Worm (Caenorhabditis elegans) whole organism, L3 larva: Measurements from ENCODE around the gene npr-9.

Experiments
- ZK546.5 ChIP-seq: sonication (generic microtip); optimal IDR thresholded peaks from 2 replicates; lab custom pipeline; 2017; ENCODE audit warnings: missing biosample characterization, missing genetic modification characterization
- ceh-16 ChIP-seq: sonication (generic microtip); optimal IDR thresholded peaks from 2 replicates; lab custom pipeline; 2017; ENCODE audit warnings: missing biosample characterization, missing genetic modification characterization
- ceh-82 ChIP-seq: fragments of 150-350 bp; optimal IDR thresholded peaks from 2 replicates; lab custom pipeline; 2014; ENCODE audit warnings: missing biosample characterization, missing genetic modification characterization
- ceh-9 ChIP-seq: sonication (generic microtip); optimal IDR thresholded peaks from 2 replicates; lab custom pipeline; 2018; ENCODE audit warnings: missing biosample characterization, missing genetic modification characterization
- egl-27 ChIP-seq: sonication (generic microtip); optimal IDR thresholded peaks from 4 replicates; lab custom pipeline; 2017; ENCODE audit warnings: missing biosample characterization, missing genetic modification reagents, missing genetic modification characterization
- egl-5 ChIP-seq: fragments of 150-350 bp; optimal IDR thresholded peaks from 2 replicates; lab custom pipeline; 2017; ENCODE audit warnings: missing biosample characterization, missing genetic modification reagents, missing genetic modification characterization, inconsistent platforms
- elt-2 ChIP-seq: sonication (generic microtip); optimal IDR thresholded peaks from 2 replicates; lab custom pipeline; 2016; ENCODE audit warnings: missing genetic modification reagents, mild to moderate bottlenecking, missing genetic modification characterization, missing compliant biosample characterization
- eor-1 ChIP-seq, 2 experiments: fragments of 150-350 bp; optimal IDR thresholded peaks; 2 replicates each; lab custom pipeline; 2014 to 2018; ENCODE audit warnings: missing biosample characterization in 2 of 2, missing genetic modification characterization in 2 of 2
- fkh-2 ChIP-seq: fragments of 150-350 bp; optimal IDR thresholded peaks from 2 replicates; lab custom pipeline; 2014; ENCODE audit warnings: missing biosample characterization, missing genetic modification reagents, missing genetic modification characterization
- fos-1 ChIP-seq: fragments of 150-350 bp; optimal IDR thresholded peaks from 2 replicates; lab custom pipeline; 2014; ENCODE audit warnings: missing biosample characterization, missing genetic modification characterization
- hmg-11 ChIP-seq: sonication (generic microtip); optimal IDR thresholded peaks from 2 replicates; lab custom pipeline; 2016; ENCODE audit warnings: missing genetic modification characterization, missing compliant biosample characterization
- lin-15B ChIP-seq: fragments of 150-350 bp; optimal IDR thresholded peaks from 2 replicates; lab custom pipeline; 2014; ENCODE audit warnings: missing biosample characterization, missing genetic modification characterization
- lin-39 ChIP-seq: fragments of 150-350 bp; optimal IDR thresholded peaks from 2 replicates; lab custom pipeline; 2018; ENCODE audit warnings: missing biosample characterization, missing genetic modification reagents, missing genetic modification characterization
- mdl-1 ChIP-seq: fragments of 150-350 bp; optimal IDR thresholded peaks from 2 replicates; lab custom pipeline; 2014; ENCODE audit warnings: missing biosample characterization, missing genetic modification characterization
- mml-1 ChIP-seq: fragments of 150-350 bp; sonication (generic microtip); optimal IDR thresholded peaks from 3 replicates; lab custom pipeline; 2014; ENCODE audit warnings: missing biosample characterization, missing genetic modification characterization
- nhr-11 ChIP-seq: fragments of 150-350 bp; optimal IDR thresholded peaks from 2 replicates; lab custom pipeline; 2014; ENCODE audit warnings: missing biosample characterization, missing genetic modification characterization
- nhr-23 ChIP-seq: fragments of 150-350 bp; optimal IDR thresholded peaks from 2 replicates; lab custom pipeline; 2014; ENCODE audit warnings: missing biosample characterization, missing genetic modification reagents, missing genetic modification characterization
- nhr-28 ChIP-seq: fragments of 150-350 bp; optimal IDR thresholded peaks from 2 replicates; lab custom pipeline; 2014; ENCODE audit warnings: missing biosample characterization, missing genetic modification characterization
- nhr-43 ChIP-seq: sonication (generic microtip); optimal IDR thresholded peaks from 2 replicates; lab custom pipeline; 2016; ENCODE audit warnings: mild to moderate bottlenecking, missing genetic modification characterization, missing compliant biosample characterization; ENCODE audit not compliant: poor library complexity, severe bottlenecking
- nhr-67 ChIP-seq: fragments of 150-350 bp; optimal IDR thresholded peaks from 2 replicates; lab custom pipeline; 2014; ENCODE audit warnings: missing biosample characterization, missing genetic modification characterization
- nhr-76 ChIP-seq: fragments of 150-350 bp; sonication (generic microtip); optimal IDR thresholded peaks from 5 replicates; lab custom pipeline; 2014; ENCODE audit warnings: missing biosample characterization, missing genetic modification characterization
- nhr-77 ChIP-seq: fragments of 150-350 bp; optimal IDR thresholded peaks from 2 replicates; lab custom pipeline; 2014; ENCODE audit warnings: missing biosample characterization, missing genetic modification characterization
- pha-4 ChIP-seq: fragments of 150-350 bp; optimal IDR thresholded peaks from 2 replicates; lab custom pipeline; 2014; ENCODE audit warnings: missing biosample characterization, missing genetic modification reagents, missing genetic modification characterization
- pqm-1 ChIP-seq: fragments of 150-350 bp; optimal IDR thresholded peaks from 2 replicates; lab custom pipeline; 2017; ENCODE audit warnings: missing biosample characterization, missing genetic modification characterization, inconsistent platforms
- skn-1 ChIP-seq: fragments of 150-350 bp; optimal IDR thresholded peaks from 2 replicates; lab custom pipeline; 2014; ENCODE audit warnings: missing biosample characterization, missing genetic modification characterization
- snpc-4 ChIP-seq: fragments of 150-350 bp; optimal IDR thresholded peaks from 2 replicates; lab custom pipeline; 2014; ENCODE audit warnings: missing biosample characterization, missing genetic modification characterization
- unc-39 ChIP-seq: sonication (generic microtip); optimal IDR thresholded peaks from 4 replicates; lab custom pipeline; 2017; ENCODE audit warnings: missing biosample characterization, missing genetic modification characterization
- unc-62 ChIP-seq: fragments of 150-350 bp; sonication (generic microtip); optimal IDR thresholded peaks from 4 replicates; lab custom pipeline; 2014; ENCODE audit warnings: missing biosample characterization, missing genetic modification reagents, missing genetic modification characterization
- ztf-11 ChIP-seq: fragments of 150-350 bp; optimal IDR thresholded peaks from 2 replicates; lab custom pipeline; 2014; ENCODE audit warnings: missing biosample characterization, missing genetic modification characterization
- ztf-4 ChIP-seq: fragments of 150-350 bp; optimal IDR thresholded peaks from 2 replicates; lab custom pipeline; 2014; ENCODE audit warnings: missing biosample characterization, missing genetic modification characterization

The npr-9 gene

DNA sequence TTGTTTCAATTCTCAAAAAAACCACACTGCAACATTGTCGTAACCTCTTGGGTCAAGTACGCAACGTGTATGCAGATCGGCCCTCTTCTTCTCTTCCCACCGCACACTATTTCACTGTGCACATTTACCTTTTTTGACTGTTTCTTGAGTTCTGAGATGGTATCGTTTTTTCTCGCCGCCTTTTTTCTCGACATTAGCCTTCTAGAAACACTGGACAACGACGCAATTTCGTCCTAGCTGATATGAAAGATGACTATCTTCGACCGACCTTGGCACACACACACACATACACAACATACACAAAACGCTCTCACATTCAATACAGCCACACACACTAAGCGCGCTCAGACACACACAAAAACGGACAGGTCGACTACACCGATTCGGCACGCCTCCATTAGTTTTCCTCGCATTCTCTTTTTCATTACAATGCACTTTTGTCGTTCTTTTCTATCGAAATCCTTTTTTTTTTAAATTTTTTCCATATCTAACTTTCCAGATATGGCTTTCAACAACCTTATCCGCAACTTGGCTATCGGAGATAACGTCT is 9.9 kb downstream of the npr-9 start, which contains the start of gene aco-1 (continued):
- TF ChIP-seq unc-62 (GFP tag; lab: Kevin White, UChicago), result no peak

DNA sequence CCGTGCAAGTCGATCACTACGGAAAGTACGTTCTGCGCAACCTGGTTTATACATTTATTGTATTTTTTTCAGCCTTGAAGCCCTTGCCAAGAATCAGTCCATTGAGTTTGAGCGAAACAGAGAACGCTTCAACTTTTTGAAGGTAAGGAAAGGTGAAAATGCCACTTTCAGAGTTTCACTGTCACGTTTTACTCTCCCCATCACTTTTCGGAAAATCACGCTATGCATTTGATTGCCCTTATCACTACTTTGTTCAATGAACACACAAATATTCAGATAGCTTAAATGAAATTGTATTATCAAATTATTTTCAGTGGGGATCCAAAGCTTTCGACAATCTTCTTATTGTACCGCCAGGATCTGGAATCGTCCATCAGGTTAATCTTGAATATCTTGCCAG is 11.0 kb downstream of the npr-9 start:
- TF ChIP-seq nhr-28 (tag; lab: Kevin White, UChicago) (no peak), hmg-11 (tag; lab: Kevin White, UChicago) (no peak), elt-2 (peak; percentile 60), unc-62 (GFP tag; lab: Kevin White, UChicago) (no peak), nhr-23 (tag; lab: Kevin White, UChicago) (no peak), skn-1 (tag; lab: Kevin White, UChicago) (no peak), fkh-2 (no peak), nhr-77 (tag; lab: Kevin White, UChicago) (no peak), pqm-1 (tag; lab: Kevin White, UChicago) (peak; percentile 77), mdl-1 (tag; lab: Kevin White, UChicago) (no peak), nhr-11 (no peak), eor-1 (tag; optimal IDR thresholded peaks at IDR 0.05; lab: Kevin White, UChicago) (no peak), pha-4 (tag; lab: Kevin White, UChicago) (peak; percentile 42), ceh-9 (no peak)
- TF ChIP-seq, all 47 proteins: peak for 3

- TF ChIP-seq egl-5 (peak; percentile 7), lin-39 (tag; lab: Kevin White, UChicago) (peak; percentile 5), hmg-11 (tag; lab: Kevin White, UChicago) (no peak)
- TF ChIP-seq, all 47 proteins: peak for 2
Observed at ce11 chrX:11344899-11345298, 15.4 kb downstream of the npr-9 start.

- TF ChIP-seq lin-15B (no peak), lin-39 (tag; lab: Kevin White, UChicago) (no peak), elt-2 (peak; percentile 52), nhr-43 (tag; lab: Kevin White, UChicago) (no peak)
- TF ChIP-seq, all 47 proteins: peak for 1
Observed at ce11 chrX:11345471-11345870, 15.9 kb downstream of the npr-9 start.

- TF ChIP-seq ceh-16 (tag; lab: Kevin White, UChicago), result no peak
- no peak for TF ChIP-seq snpc-4 (tag; lab: Kevin White, UChicago)
- TF ChIP-seq ZK546.5 (tag; lab: Kevin White, UChicago), result no peak
- no peak for TF ChIP-seq unc-39 (tag; lab: Kevin White, UChicago)
- TF ChIP-seq nhr-76 (tag; lab: Kevin White, UChicago), result no peak
- TF ChIP-seq eor-1 (tag; optimal IDR thresholded peaks at IDR 0.05; lab: Kevin White, UChicago), result no peak
- TF ChIP-seq ceh-82 (tag; lab: Kevin White, UChicago), result no peak
- no peak for TF ChIP-seq pha-4 (tag; lab: Kevin White, UChicago)
- no peak for TF ChIP-seq pqm-1 (tag; lab: Kevin White, UChicago)
- TF ChIP-seq ztf-11, result no peak
- TF ChIP-seq egl-27 (tag; lab: Kevin White, UChicago), result no peak
- no peak for TF ChIP-seq ztf-4 (tag; lab: Kevin White, UChicago)
- TF ChIP-seq fos-1 (tag; lab: Kevin White, UChicago), result no peak
- no peak for TF ChIP-seq skn-1 (tag; lab: Kevin White, UChicago)
- no peak for TF ChIP-seq nhr-77 (tag; lab: Kevin White, UChicago)
- no peak for TF ChIP-seq egl-5
- TF ChIP-seq nhr-67 (tag; lab: Kevin White, UChicago), result no peak
- TF ChIP-seq mml-1 (tag; lab: Kevin White, UChicago), result no peak
- TF ChIP-seq nhr-28 (tag; lab: Kevin White, UChicago), result no peak
- TF ChIP-seq mdl-1 (tag; lab: Kevin White, UChicago), result no peak
- TF ChIP-seq, all 47 proteins: peak for 0
Observed at ce11 chrX:11346155-11346554, 16.6 kb downstream of the npr-9 start, which contains the start of gene oct-2. TSS of gene oct-2 (plus strand) at chrX:11346455.

DNA sequence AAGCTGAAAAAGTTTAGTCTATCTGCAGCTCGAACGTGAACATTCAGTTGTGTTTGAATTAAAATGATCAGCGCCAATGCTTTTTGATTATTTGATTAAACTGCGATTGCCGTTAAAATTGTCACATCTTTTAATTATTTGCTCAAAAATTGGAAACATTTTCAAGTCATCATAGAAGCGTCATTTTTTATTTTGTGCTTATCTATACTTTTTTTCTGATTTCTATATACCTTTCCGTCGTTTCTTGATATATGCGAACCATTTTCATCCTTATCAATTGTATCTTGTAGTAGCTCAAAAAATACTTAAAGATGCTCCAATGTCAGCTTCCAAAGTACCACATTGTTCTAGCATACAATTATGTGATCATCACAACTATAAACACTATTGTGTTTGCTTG is 21.8 kb downstream of the npr-9 start:
- TF ChIP-seq nhr-28 (tag; lab: Kevin White, UChicago), result no peak
- TF ChIP-seq pqm-1 (tag; lab: Kevin White, UChicago), result peak; percentile 21
- TF ChIP-seq elt-2, result peak; percentile 91
